Worm (Caenorhabditis elegans) whole organism, early embryonic: ENCODE results near the gene K10H10.10.

ENCODE experiments used
- B0310.2 ChIP-seq: sonication (generic microtip); optimal IDR thresholded peaks from 2 replicates; lab custom pipeline; 2016; ENCODE audit warnings: mild to moderate bottlenecking, missing genetic modification characterization, missing compliant biosample characterization
- F13C5.2 ChIP-seq: sonication (generic microtip); optimal IDR thresholded peaks from 2 replicates; lab custom pipeline; 2017; ENCODE audit warnings: mild to moderate bottlenecking, missing genetic modification characterization, inconsistent platforms, missing compliant biosample characterization
- aly-1 ChIP-seq: sonication (generic microtip); optimal IDR thresholded peaks from 2 replicates; lab custom pipeline; 2016; ENCODE audit warnings: missing genetic modification characterization, missing compliant biosample characterization
- ama-1 ChIP-seq: fragments of 150-350 bp; optimal IDR thresholded peaks from 2 replicates; lab custom pipeline; 2014
- ceh-13 ChIP-seq: fragments of 200-800 bp; sonication (Bioruptor generic); optimal IDR thresholded peaks from 2 replicates; lab custom pipeline; 2018; ENCODE audit warnings: mild to moderate bottlenecking, missing genetic modification characterization, missing compliant biosample characterization
- ceh-36 ChIP-seq: sonication (generic microtip); optimal IDR thresholded peaks from 2 replicates; lab custom pipeline; 2016; ENCODE audit warnings: missing genetic modification characterization, inconsistent platforms, missing compliant biosample characterization
- ets-7 ChIP-seq: sonication (generic microtip); optimal IDR thresholded peaks from 2 replicates; lab custom pipeline; 2016; ENCODE audit warnings: missing genotype, missing genetic modification characterization, missing compliant biosample characterization
- flt-1 ChIP-seq: fragments of 200-800 bp; sonication (Bioruptor generic); IDR thresholded peaks from 2 replicates; pipeline ENCODE4 v1.3.6; 2022; ENCODE audit warnings: missing genetic modification characterization, missing compliant biosample characterization
- hmbx-1 ChIP-seq: sonication (generic microtip); optimal IDR thresholded peaks from 2 replicates; lab custom pipeline; 2016; ENCODE audit warnings: mild to moderate bottlenecking, missing genetic modification characterization, missing compliant biosample characterization
- hmg-4 ChIP-seq: fragments of 200-800 bp; sonication (Bioruptor generic); optimal IDR thresholded peaks from 2 replicates; lab custom pipeline; 2018; ENCODE audit warnings: mild to moderate bottlenecking, missing genetic modification characterization, missing compliant biosample characterization
- hnd-1 ChIP-seq: sonication (generic microtip); optimal IDR thresholded peaks from 2 replicates; lab custom pipeline; 2016; ENCODE audit warnings: missing genetic modification characterization, missing compliant biosample characterization
- pes-1 ChIP-seq: fragments of 200-800 bp; sonication (Bioruptor generic); IDR thresholded peaks from 2 replicates; pipeline ENCODE4 v1.3.6; 2022; ENCODE audit warnings: missing genetic modification reagents, missing genetic modification characterization, missing compliant biosample characterization
- scrt-1 ChIP-seq: fragments of 200-800 bp; sonication (Bioruptor generic); IDR thresholded peaks from 2 replicates; pipeline ENCODE4 v1.3.6; 2022; ENCODE audit warnings: missing genetic modification characterization, missing compliant biosample characterization
- sea-1 ChIP-seq: fragments of 200-800 bp; sonication (Bioruptor generic); conservative IDR thresholded peaks from 2 replicates; pipeline ENCODE4 v1.3.6; 2022; ENCODE audit warnings: missing genetic modification characterization, missing compliant biosample characterization
- tbx-11 ChIP-seq: fragments of 200-800 bp; sonication (Bioruptor generic); IDR thresholded peaks from 2 replicates; pipeline ENCODE4 v1.3.6; 2022; ENCODE audit warnings: missing genetic modification characterization, missing compliant biosample characterization
- tbx-37 ChIP-seq: fragments of 200-800 bp; sonication (Bioruptor generic); conservative IDR thresholded peaks from 2 replicates; pipeline ENCODE4 v1.3.6; 2022; ENCODE audit warnings: missing genetic modification reagents, missing genetic modification characterization, missing compliant biosample characterization
- tra-4 ChIP-seq: sonication (generic microtip); optimal IDR thresholded peaks from 2 replicates; lab custom pipeline; 2017; ENCODE audit warnings: missing genetic modification characterization, missing compliant biosample characterization

Gene K10H10.10

ce11 chrII:14507563-14507962 is at the start of gene K10H10.10, which contains the start of gene K10H10.7:
Gene K10H10.10 (plus strand): TSS chrII:14507766.
Gene K10H10.7 (minus strand): TSS chrII:14507663.
- no peak for TF ChIP-seq aly-1 (tag; lab: Kevin White, UChicago)
- TF ChIP-seq ceh-36 (tag; lab: Kevin White, UChicago), result no peak
- no peak for TF ChIP-seq pes-1
- no peak for TF ChIP-seq hmbx-1
- TF ChIP-seq F13C5.2 (tag; lab: Kevin White, UChicago), result no peak
- TF ChIP-seq tbx-37 (GFP tag; lab: Robert Waterston, UW), result no peak
- no peak for TF ChIP-seq ets-7 (tag; lab: Kevin White, UChicago)
- no peak for TF ChIP-seq tra-4

- TF ChIP-seq hmbx-1 (no peak), ama-1 (lab: Kevin White, UChicago) (no peak), flt-1 (GFP tag; lab: Robert Waterston, UW) (no peak), hmg-4 (GFP tag; lab: Kevin White, UChicago) (no peak), F13C5.2 (tag; lab: Kevin White, UChicago) (no peak), scrt-1 (no peak), aly-1 (tag; lab: Kevin White, UChicago) (no peak)
These were observed 37.5 kb upstream of the K10H10.10 start for ce11 chrII:14470020-14470419.

- TF ChIP-seq flt-1 (GFP tag; lab: Robert Waterston, UW), result peak; percentile 70
- 0 out of 2 replicates have a peak, but pooled peaks have one; percentile 60 for TF ChIP-seq sea-1 (GFP tag; lab: Robert Waterston, UW)
- TF ChIP-seq hmg-4 (GFP tag; lab: Kevin White, UChicago), result peak; percentile 0
- no peak for TF ChIP-seq tra-4
- TF ChIP-seq pes-1, result peak; percentile 73
- no peak for TF ChIP-seq ama-1 (lab: Kevin White, UChicago)
- TF ChIP-seq ceh-36 (tag; lab: Kevin White, UChicago), result peak; percentile 25
- 0 out of 2 replicates have a peak, but pooled peaks have one; percentile 25 for TF ChIP-seq tbx-37 (GFP tag; lab: Robert Waterston, UW)
- TF ChIP-seq tbx-11, result no peak
- peak; percentile 56 for TF ChIP-seq scrt-1
These were observed 32.9 kb upstream of the K10H10.10 start for ce11 chrII:14474700-14475099.

ce11 chrII:14479583-14480245 is 27.9 kb upstream of the K10H10.10 start, which contains the start of gene C13B4.1:
Gene C13B4.1 (minus strand): TSS chrII:14479633.
- no peak for TF ChIP-seq ceh-13 (GFP tag; lab: Kevin White, UChicago)
- TF ChIP-seq scrt-1, result no peak
- TF ChIP-seq F13C5.2 (tag; lab: Kevin White, UChicago), result no peak
- no peak for TF ChIP-seq B0310.2
- no peak for TF ChIP-seq ama-1 (lab: Kevin White, UChicago)
- no peak for TF ChIP-seq tbx-37 (GFP tag; lab: Robert Waterston, UW)
- TF ChIP-seq tbx-11, result no peak
- TF ChIP-seq ceh-36 (tag; lab: Kevin White, UChicago), result no peak
- no peak for TF ChIP-seq tra-4
- no peak for TF ChIP-seq sea-1 (GFP tag; lab: Robert Waterston, UW)
- no peak for TF ChIP-seq ets-7 (tag; lab: Kevin White, UChicago)
- no peak for TF ChIP-seq hnd-1 (tag; lab: Kevin White, UChicago)
- TF ChIP-seq hmbx-1, result no peak
- TF ChIP-seq aly-1 (tag; lab: Kevin White, UChicago), result no peak
- TF ChIP-seq flt-1 (GFP tag; lab: Robert Waterston, UW), result no peak
- TF ChIP-seq pes-1, result no peak

- TF ChIP-seq B0310.2 (no peak), aly-1 (tag; lab: Kevin White, UChicago) (no peak), hmbx-1 (no peak), tbx-37 (GFP tag; lab: Robert Waterston, UW) (no peak), ceh-13 (GFP tag; lab: Kevin White, UChicago) (no peak), pes-1 (no peak), ama-1 (lab: Kevin White, UChicago) (no peak), tbx-11 (no peak), hnd-1 (tag; lab: Kevin White, UChicago) (no peak), tra-4 (no peak), sea-1 (GFP tag; lab: Robert Waterston, UW) (no peak)
These were observed 26.8 kb upstream of the K10H10.10 start for ce11 chrII:14480772-14481171.

- TF ChIP-seq tra-4 (no peak), B0310.2 (no peak)
These were observed 23.8 kb upstream of the K10H10.10 start for ce11 chrII:14483813-14484212.

ce11 chrII:14488661-14489060 is 18.9 kb upstream of the K10H10.10 start, which contains the start of gene usp-14:
Gene usp-14 (minus strand): TSS chrII:14488688.
- TF ChIP-seq ama-1 (lab: Kevin White, UChicago) (no peak), pes-1 (no peak), hnd-1 (tag; lab: Kevin White, UChicago) (no peak), hmbx-1 (no peak), ceh-13 (GFP tag; lab: Kevin White, UChicago) (no peak), tbx-37 (GFP tag; lab: Robert Waterston, UW) (no peak), ceh-36 (tag; lab: Kevin White, UChicago) (no peak), aly-1 (tag; lab: Kevin White, UChicago) (no peak), tbx-11 (no peak), hmg-4 (GFP tag; lab: Kevin White, UChicago) (no peak), F13C5.2 (tag; lab: Kevin White, UChicago) (no peak), scrt-1 (no peak), sea-1 (GFP tag; lab: Robert Waterston, UW) (no peak), ets-7 (tag; lab: Kevin White, UChicago) (no peak)

- TF ChIP-seq aly-1 (tag; lab: Kevin White, UChicago), result no peak
- TF ChIP-seq sea-1 (GFP tag; lab: Robert Waterston, UW), result no peak
These were observed 18.2 kb upstream of the K10H10.10 start, which contains the start of gene vnut-1 for ce11 chrII:14489407-14489806. Gene vnut-1 (plus strand): TSS chrII:14489802.
